Worm (Caenorhabditis elegans): ENCODE data around the gene ife-1.
A peak's percentile ranks its signal among the peaks of the same experiment; 100 is the strongest.

ife-1 gene

DNA sequence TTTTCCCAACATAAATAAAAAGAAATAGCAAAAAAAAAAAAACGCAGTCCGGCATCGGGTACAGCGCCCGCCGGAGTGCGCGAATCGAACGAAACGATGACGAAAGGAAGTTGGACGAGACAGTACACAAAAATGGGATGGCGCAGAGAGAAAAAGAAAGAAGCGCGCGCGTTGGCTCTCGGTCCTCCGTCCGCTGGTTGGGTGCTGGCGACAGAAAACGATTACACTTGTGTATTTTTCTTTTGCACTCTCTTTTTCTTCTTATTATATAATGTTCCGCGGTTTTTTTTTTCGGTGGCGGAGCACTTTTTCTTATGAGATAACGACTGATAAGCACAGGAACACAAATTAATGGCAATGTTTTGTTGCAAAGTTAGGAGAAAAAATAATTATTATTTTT lies 34.0 kb downstream of the ife-1 start:
- TF ChIP-seq B0310.2 (tag; optimal IDR thresholded peaks at IDR 0.05), result no peak
- TF ChIP-seq F13C5.2 (tag; optimal IDR thresholded peaks at IDR 0.05), result peak; percentile 1

DNA sequence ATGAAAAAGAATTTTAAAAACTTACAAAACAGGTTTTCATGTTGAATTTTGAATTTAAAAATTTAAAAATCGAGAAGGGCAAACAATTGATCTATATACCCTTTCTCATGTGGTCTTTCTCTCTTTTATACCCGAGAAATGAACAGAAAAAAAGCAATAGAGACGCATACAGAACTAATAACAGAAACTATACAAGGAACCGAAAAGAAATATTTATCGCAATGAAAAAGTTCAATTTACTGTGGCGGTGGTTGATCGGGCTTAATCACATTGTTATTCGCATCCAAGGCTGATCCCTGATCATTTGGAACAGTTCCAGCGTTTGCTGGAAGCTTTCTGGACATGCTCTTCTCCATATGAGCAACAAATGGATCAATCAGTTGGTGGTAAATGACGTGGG lies 35.0 kb downstream of the ife-1 start, which contains the start of gene T03F6.10:
Gene T03F6.10 (minus strand): TSS at position 101 of the 400 bp plus-strand sequence.
- no peak for TF ChIP-seq hnd-1 (tag; optimal IDR thresholded peaks at IDR 0.05)
- no peak for TF ChIP-seq B0310.2 (tag; optimal IDR thresholded peaks at IDR 0.05)
- TF ChIP-seq ama-1 (optimal IDR thresholded peaks at IDR 0.05), result no peak
- no peak for TF ChIP-seq ceh-13 (GFP tag; optimal IDR thresholded peaks at IDR 0.05)
- no peak for TF ChIP-seq scrt-1 (GFP tag; IDR thresholded peaks at IDR 0.05)
- TF ChIP-seq tra-4 (tag; optimal IDR thresholded peaks at IDR 0.05), result no peak
- no peak for TF ChIP-seq tbx-11 (GFP tag; IDR thresholded peaks at IDR 0.05)
- TF ChIP-seq hmg-4 (GFP tag; optimal IDR thresholded peaks at IDR 0.05), result no peak
- no peak for TF ChIP-seq tbx-37 (GFP tag; conservative IDR thresholded peaks at IDR 0.05)
- TF ChIP-seq sea-1 (GFP tag; conservative IDR thresholded peaks at IDR 0.05), result no peak
- TF ChIP-seq flt-1 (GFP tag; IDR thresholded peaks at IDR 0.05), result no peak
- no peak for TF ChIP-seq ceh-36 (tag; optimal IDR thresholded peaks at IDR 0.05)

DNA sequence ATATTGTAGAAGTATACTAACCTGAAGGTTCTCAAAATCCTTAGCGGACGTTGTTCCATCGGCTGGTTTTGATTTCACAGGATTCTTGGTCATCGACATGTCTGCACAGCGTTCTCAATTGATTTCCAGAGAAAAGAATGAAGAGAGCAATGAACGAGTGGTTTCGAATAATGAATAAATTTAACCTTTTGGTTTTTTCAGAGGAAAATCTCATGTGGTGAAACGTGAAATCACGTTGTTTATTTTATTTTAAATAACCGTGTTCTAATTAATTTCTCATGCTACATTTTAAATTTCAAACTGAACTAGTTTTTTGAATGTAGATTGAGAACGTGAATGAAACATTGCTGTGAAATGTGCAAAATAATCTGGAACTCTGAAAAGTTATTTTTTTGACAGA lies 37.0 kb downstream of the ife-1 start, which contains the start of gene T03F6.6:
Gene T03F6.6 (minus strand): TSS at position 101 of the 400 bp plus-strand sequence.
- TF ChIP-seq hmbx-1 (tag; optimal IDR thresholded peaks at IDR 0.05) (no peak), sea-1 (GFP tag; conservative IDR thresholded peaks at IDR 0.05) (no peak), tra-4 (tag; optimal IDR thresholded peaks at IDR 0.05) (no peak), ets-7 (tag; optimal IDR thresholded peaks at IDR 0.05) (no peak), aly-1 (tag; optimal IDR thresholded peaks at IDR 0.05) (no peak)

DNA sequence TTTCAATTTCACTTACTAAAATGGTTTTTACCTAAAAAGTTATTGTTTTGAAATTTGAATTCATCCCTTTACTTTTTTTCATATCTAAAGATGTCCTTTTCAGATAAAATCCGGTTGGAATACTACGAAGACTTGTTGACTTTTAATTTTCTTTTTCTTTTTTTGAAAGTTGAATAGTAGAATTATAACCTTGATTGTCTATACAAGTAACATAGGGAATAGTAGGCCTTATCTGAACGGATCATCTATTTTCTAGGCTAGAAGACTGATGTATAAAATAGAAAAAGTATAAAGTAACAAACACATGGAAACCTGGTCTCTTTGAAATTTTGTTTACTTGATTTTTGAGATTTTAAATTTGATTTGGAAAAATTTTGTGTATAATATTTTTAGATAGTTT lies 37.7 kb downstream of the ife-1 start:
- no peak for TF ChIP-seq hmg-4 (GFP tag; optimal IDR thresholded peaks at IDR 0.05)
- TF ChIP-seq hnd-1 (tag; optimal IDR thresholded peaks at IDR 0.05), result no peak

DNA sequence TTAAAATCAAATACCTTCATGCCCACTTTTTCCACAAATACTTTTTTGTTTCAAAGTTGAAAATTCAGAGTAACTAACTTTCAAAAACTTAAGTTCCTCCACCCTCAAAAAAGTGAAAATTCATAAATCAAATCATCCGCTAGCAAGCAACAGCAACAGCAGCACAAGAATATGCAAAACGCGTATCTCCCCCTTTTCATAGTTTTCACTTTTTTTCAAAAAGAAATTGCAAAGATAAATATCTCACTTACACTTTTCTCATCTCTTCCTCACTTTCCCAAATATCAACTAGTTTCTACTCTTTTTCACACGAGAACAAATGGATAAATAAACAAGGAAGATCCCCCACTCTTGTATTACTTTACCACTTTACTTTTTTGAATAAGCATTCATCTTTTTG lies 38.5 kb downstream of the ife-1 start:
- TF ChIP-seq aly-1 (tag; optimal IDR thresholded peaks at IDR 0.05) (no peak), tbx-11 (GFP tag; IDR thresholded peaks at IDR 0.05) (no peak), ets-7 (tag; optimal IDR thresholded peaks at IDR 0.05) (no peak), pes-1 (GFP tag; IDR thresholded peaks at IDR 0.05) (no peak), hmg-4 (GFP tag; optimal IDR thresholded peaks at IDR 0.05) (no peak), scrt-1 (GFP tag; IDR thresholded peaks at IDR 0.05) (no peak), ceh-36 (tag; optimal IDR thresholded peaks at IDR 0.05) (no peak), hmbx-1 (tag; optimal IDR thresholded peaks at IDR 0.05) (no peak), ceh-13 (GFP tag; optimal IDR thresholded peaks at IDR 0.05) (no peak), hnd-1 (tag; optimal IDR thresholded peaks at IDR 0.05) (no peak), flt-1 (GFP tag; IDR thresholded peaks at IDR 0.05) (no peak), ama-1 (optimal IDR thresholded peaks at IDR 0.05) (no peak), F13C5.2 (tag; optimal IDR thresholded peaks at IDR 0.05) (no peak), tra-4 (tag; optimal IDR thresholded peaks at IDR 0.05) (no peak), tbx-37 (GFP tag; conservative IDR thresholded peaks at IDR 0.05) (no peak), sea-1 (GFP tag; conservative IDR thresholded peaks at IDR 0.05) (no peak), B0310.2 (tag; optimal IDR thresholded peaks at IDR 0.05) (no peak)

DNA sequence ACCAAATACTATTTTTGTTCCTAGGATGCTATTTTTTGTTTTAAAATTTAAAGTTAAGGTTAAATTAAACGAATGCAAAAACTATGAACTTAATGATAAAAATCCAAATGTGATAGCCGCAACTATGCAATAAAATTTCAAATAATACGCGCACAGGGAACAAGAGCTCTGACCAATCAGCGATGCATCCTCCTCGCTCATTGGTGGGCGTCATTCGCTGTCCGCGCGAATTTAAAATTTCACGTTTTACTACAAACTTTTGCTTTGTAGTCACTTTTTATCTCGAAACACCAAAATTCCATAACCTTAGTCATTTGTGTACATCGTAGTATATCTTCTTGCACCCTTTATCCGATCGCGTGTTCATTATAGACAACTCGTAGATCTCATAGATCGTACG lies 39.9 kb downstream of the ife-1 start:
- TF ChIP-seq scrt-1 (GFP tag; IDR thresholded peaks at IDR 0.05) (no peak), ama-1 (optimal IDR thresholded peaks at IDR 0.05) (no peak), hmg-4 (GFP tag; optimal IDR thresholded peaks at IDR 0.05) (no peak), hmbx-1 (tag; optimal IDR thresholded peaks at IDR 0.05) (no peak), pes-1 (GFP tag; IDR thresholded peaks at IDR 0.05) (no peak), ceh-13 (GFP tag; optimal IDR thresholded peaks at IDR 0.05) (no peak), hnd-1 (tag; optimal IDR thresholded peaks at IDR 0.05) (no peak), tbx-11 (GFP tag; IDR thresholded peaks at IDR 0.05) (no peak), ceh-36 (tag; optimal IDR thresholded peaks at IDR 0.05) (no peak), sea-1 (GFP tag; conservative IDR thresholded peaks at IDR 0.05) (no peak), F13C5.2 (tag; optimal IDR thresholded peaks at IDR 0.05) (no peak), ets-7 (tag; optimal IDR thresholded peaks at IDR 0.05) (no peak), aly-1 (tag; optimal IDR thresholded peaks at IDR 0.05) (no peak), tbx-37 (GFP tag; conservative IDR thresholded peaks at IDR 0.05) (no peak), flt-1 (GFP tag; IDR thresholded peaks at IDR 0.05) (no peak), B0310.2 (tag; optimal IDR thresholded peaks at IDR 0.05) (no peak), tra-4 (tag; optimal IDR thresholded peaks at IDR 0.05) (no peak)

DNA sequence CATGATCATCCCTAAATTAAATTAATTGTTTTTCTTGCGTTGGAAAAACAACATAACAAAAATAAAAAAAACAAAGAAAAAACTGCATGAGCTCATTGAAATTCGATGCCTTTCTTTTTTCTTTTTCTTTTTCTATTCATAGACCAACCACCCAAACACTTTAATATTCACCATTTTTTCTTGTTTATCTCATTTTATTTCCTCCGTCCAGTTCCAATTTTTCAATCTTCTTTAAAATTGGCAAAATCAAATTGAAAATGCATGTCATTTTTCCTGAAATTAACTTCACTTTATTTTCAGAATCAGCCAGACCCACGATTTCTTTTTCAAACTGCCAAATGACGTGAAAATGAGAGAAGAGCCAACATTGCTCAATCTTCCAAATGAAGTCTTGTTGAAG lies 42.6 kb downstream of the ife-1 start, which contains the start of gene T03F6.4:
Gene T03F6.4 (plus strand): TSS at position 301 of the 400 bp plus-strand sequence.
- TF ChIP-seq flt-1 (GFP tag; IDR thresholded peaks at IDR 0.05) (no peak), tbx-37 (GFP tag; conservative IDR thresholded peaks at IDR 0.05) (no peak), tbx-11 (GFP tag; IDR thresholded peaks at IDR 0.05) (no peak), hmbx-1 (tag; optimal IDR thresholded peaks at IDR 0.05) (no peak), pes-1 (GFP tag; IDR thresholded peaks at IDR 0.05) (no peak), F13C5.2 (tag; optimal IDR thresholded peaks at IDR 0.05) (no peak), ceh-36 (tag; optimal IDR thresholded peaks at IDR 0.05) (no peak), ceh-13 (GFP tag; optimal IDR thresholded peaks at IDR 0.05) (no peak), aly-1 (tag; optimal IDR thresholded peaks at IDR 0.05) (no peak), scrt-1 (GFP tag; IDR thresholded peaks at IDR 0.05) (no peak), sea-1 (GFP tag; conservative IDR thresholded peaks at IDR 0.05) (no peak), B0310.2 (tag; optimal IDR thresholded peaks at IDR 0.05) (no peak), hnd-1 (tag; optimal IDR thresholded peaks at IDR 0.05) (no peak), ama-1 (optimal IDR thresholded peaks at IDR 0.05) (no peak), tra-4 (tag; optimal IDR thresholded peaks at IDR 0.05) (no peak), hmg-4 (GFP tag; optimal IDR thresholded peaks at IDR 0.05) (no peak), ets-7 (tag; optimal IDR thresholded peaks at IDR 0.05) (no peak)

DNA sequence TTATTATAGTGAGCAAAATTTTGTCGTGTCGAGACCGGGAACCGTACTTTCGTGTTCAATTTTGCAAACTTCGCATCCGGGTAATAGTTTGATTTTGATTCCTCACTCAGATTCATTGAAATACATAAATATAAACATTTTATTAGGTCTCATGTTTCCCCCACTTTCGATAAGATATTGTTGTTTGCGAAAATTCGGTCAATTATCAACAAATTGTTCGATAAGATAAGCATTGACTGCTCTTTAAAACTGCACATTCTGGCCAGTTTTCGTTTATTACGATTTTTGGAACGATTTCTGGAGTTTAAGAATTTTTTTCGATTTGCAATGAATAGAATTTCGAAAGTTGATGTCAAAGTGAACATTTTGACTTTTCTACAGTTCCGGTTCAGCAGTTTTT lies 45.4 kb downstream of the ife-1 start:
- TF ChIP-seq B0310.2 (tag; optimal IDR thresholded peaks at IDR 0.05) (no peak), pes-1 (GFP tag; IDR thresholded peaks at IDR 0.05) (no peak), ceh-13 (GFP tag; optimal IDR thresholded peaks at IDR 0.05) (no peak), ceh-36 (tag; optimal IDR thresholded peaks at IDR 0.05) (no peak), sea-1 (GFP tag; conservative IDR thresholded peaks at IDR 0.05) (no peak), hmg-4 (GFP tag; optimal IDR thresholded peaks at IDR 0.05) (no peak), hmbx-1 (tag; optimal IDR thresholded peaks at IDR 0.05) (no peak), tra-4 (tag; optimal IDR thresholded peaks at IDR 0.05) (no peak), tbx-11 (GFP tag; IDR thresholded peaks at IDR 0.05) (no peak), scrt-1 (GFP tag; IDR thresholded peaks at IDR 0.05) (no peak), hnd-1 (tag; optimal IDR thresholded peaks at IDR 0.05) (no peak), flt-1 (GFP tag; IDR thresholded peaks at IDR 0.05) (no peak), tbx-37 (GFP tag; conservative IDR thresholded peaks at IDR 0.05) (no peak)
